Worm (Caenorhabditis elegans) whole organism, late embryonic: ENCODE data around the gene cpr-9.
A peak's percentile ranks its signal among the peaks of the same experiment; 100 is the strongest.

ENCODE experiments used
- F13H6.1 ChIP-seq: sonication (generic microtip); optimal IDR thresholded peaks from 2 replicates; lab custom pipeline; 2016; ENCODE audit warnings: missing genetic modification characterization, missing compliant biosample characterization
- K09A11.1 ChIP-seq: sonication (generic microtip); optimal IDR thresholded peaks from 2 replicates; lab custom pipeline; 2017; ENCODE audit warnings: antibody characterized with exemption, mild to moderate bottlenecking, missing genetic modification characterization, missing compliant biosample characterization; ENCODE audit not compliant: insufficient read depth
- T23F11.4 ChIP-seq: fragments of 200-800 bp; sonication (Bioruptor generic); optimal IDR thresholded peaks from 2 replicates; lab custom pipeline; 2018; ENCODE audit warnings: mild to moderate bottlenecking, missing genetic modification characterization, missing compliant biosample characterization
- Y22D7AL.16 ChIP-seq: sonication (generic microtip); optimal IDR thresholded peaks from 2 replicates; lab custom pipeline; 2016; ENCODE audit warnings: missing genetic modification characterization, missing compliant biosample characterization
- ahr-1 ChIP-seq: sonication (generic microtip); optimal IDR thresholded peaks from 2 replicates; lab custom pipeline; 2016; ENCODE audit warnings: missing genetic modification characterization, missing compliant biosample characterization
- ama-1 ChIP-seq: fragments of 150-350 bp; optimal IDR thresholded peaks from 2 replicates; lab custom pipeline; 2014
- ceh-2 ChIP-seq: sonication (generic microtip); optimal IDR thresholded peaks from 2 replicates; lab custom pipeline; 2016; ENCODE audit warnings: missing genotype, missing genetic modification characterization, missing compliant biosample characterization
- ceh-22 ChIP-seq: sonication (generic microtip); optimal IDR thresholded peaks from 2 replicates; lab custom pipeline; 2017; ENCODE audit warnings: missing biosample characterization, missing genetic modification characterization
- ceh-30 ChIP-seq: fragments of 150-350 bp; optimal IDR thresholded peaks from 2 replicates; lab custom pipeline; 2014; ENCODE audit warnings: missing biosample characterization, missing genetic modification characterization
- ceh-31 ChIP-seq: sonication (generic microtip); optimal IDR thresholded peaks from 2 replicates; lab custom pipeline; 2016; ENCODE audit warnings: missing genetic modification characterization, missing compliant biosample characterization
- ceh-34 ChIP-seq: sonication (generic microtip); optimal IDR thresholded peaks from 2 replicates; lab custom pipeline; 2016; ENCODE audit warnings: mild to moderate bottlenecking, missing genetic modification characterization, missing compliant biosample characterization
- ceh-6 ChIP-seq: fragments of 200-800 bp; sonication (Bioruptor generic); optimal IDR thresholded peaks from 2 replicates; lab custom pipeline; 2018; ENCODE audit warnings: mild to moderate bottlenecking, missing genetic modification characterization, missing compliant biosample characterization
- che-1 ChIP-seq: sonication (generic microtip); optimal IDR thresholded peaks from 2 replicates; lab custom pipeline; 2016; ENCODE audit warnings: mild to moderate bottlenecking, missing genetic modification characterization, missing compliant biosample characterization
- ets-4 ChIP-seq: sonication (generic microtip); optimal IDR thresholded peaks from 2 replicates; lab custom pipeline; 2016; ENCODE audit warnings: missing genetic modification characterization, missing compliant biosample characterization
- fkh-10 ChIP-seq: fragments of 150-350 bp; optimal IDR thresholded peaks from 2 replicates; lab custom pipeline; 2014; ENCODE audit warnings: missing biosample characterization, missing genetic modification reagents, missing genetic modification characterization
- gmeb-2 ChIP-seq: sonication (generic microtip); optimal IDR thresholded peaks from 2 replicates; lab custom pipeline; 2016; ENCODE audit warnings: missing genetic modification characterization, inconsistent platforms, missing compliant biosample characterization
- hlh-13 ChIP-seq: fragments of 200-800 bp; sonication (Bioruptor generic); optimal IDR thresholded peaks from 2 replicates; lab custom pipeline; 2018; ENCODE audit warnings: mild to moderate bottlenecking, missing genetic modification characterization, missing compliant biosample characterization
- hlh-15 ChIP-seq: sonication (generic microtip); optimal IDR thresholded peaks from 2 replicates; lab custom pipeline; 2016; ENCODE audit warnings: missing genetic modification characterization, missing compliant biosample characterization
- hlh-30 ChIP-seq: sonication (generic microtip); optimal IDR thresholded peaks from 2 replicates; lab custom pipeline; 2017; ENCODE audit warnings: antibody characterized with exemption, missing genetic modification characterization, missing compliant biosample characterization; ENCODE audit not compliant: insufficient read depth
- hlh-6 ChIP-seq: sonication (generic microtip); optimal IDR thresholded peaks from 2 replicates; lab custom pipeline; 2016; ENCODE audit warnings: missing genotype, missing genetic modification characterization, missing compliant biosample characterization
- hlh-8 ChIP-seq: sonication (generic microtip); optimal IDR thresholded peaks from 2 replicates; lab custom pipeline; 2016; ENCODE audit warnings: missing genotype, missing genetic modification characterization, missing compliant biosample characterization
- nfya-1 ChIP-seq: sonication (generic microtip); optimal IDR thresholded peaks from 2 replicates; lab custom pipeline; 2017; ENCODE audit warnings: missing genetic modification characterization, mild to moderate bottlenecking, missing compliant biosample characterization, antibody characterized with exemption, moderate library complexity
- nhr-11 ChIP-seq: fragments of 150-350 bp; optimal IDR thresholded peaks from 2 replicates; lab custom pipeline; 2014; ENCODE audit warnings: missing biosample characterization, missing genetic modification characterization
- pag-3 ChIP-seq: sonication (generic microtip); optimal IDR thresholded peaks from 2 replicates; lab custom pipeline; 2016; ENCODE audit warnings: missing compliant biosample characterization, missing genetic modification characterization, borderline replicate concordance
- pat-9 ChIP-seq: fragments of 200-800 bp; sonication (Bioruptor generic); optimal IDR thresholded peaks from 2 replicates; lab custom pipeline; 2018; ENCODE audit warnings: mild to moderate bottlenecking, missing genetic modification characterization, moderate library complexity, missing compliant biosample characterization
- pax-1 ChIP-seq: fragments of 150-350 bp; optimal IDR thresholded peaks from 2 replicates; lab custom pipeline; 2014; ENCODE audit warnings: missing biosample characterization, missing genetic modification characterization
- pha-2 ChIP-seq: sonication (generic microtip); optimal IDR thresholded peaks from 2 replicates; lab custom pipeline; 2017; ENCODE audit warnings: mild to moderate bottlenecking, missing genetic modification characterization, missing compliant biosample characterization
- pros-1 ChIP-seq: fragments of 150-350 bp; optimal IDR thresholded peaks from 2 replicates; lab custom pipeline; 2014; ENCODE audit warnings: missing biosample characterization, missing genetic modification reagents, missing genetic modification characterization
- rnt-1 ChIP-seq: sonication (generic microtip); optimal IDR thresholded peaks from 2 replicates; lab custom pipeline; 2016; ENCODE audit warnings: missing genetic modification characterization, missing compliant biosample characterization
- sdc-2 ChIP-seq: sonication (generic microtip); optimal IDR thresholded peaks from 2 replicates; lab custom pipeline; 2016; ENCODE audit warnings: missing genotype, missing genetic modification characterization, missing compliant biosample characterization
- sox-2 ChIP-seq: fragments of 200-800 bp; sonication (Bioruptor generic); IDR thresholded peaks from 2 replicates; pipeline ENCODE4 v1.3.6; 2022; ENCODE audit warnings: missing genetic modification reagents, missing genetic modification characterization, missing compliant biosample characterization
- syd-9 ChIP-seq: sonication (generic microtip); optimal IDR thresholded peaks from 2 replicates; lab custom pipeline; 2016; ENCODE audit warnings: mild to moderate bottlenecking, missing genetic modification characterization, moderate library complexity, missing compliant biosample characterization
- tbx-2 ChIP-seq: sonication (generic microtip); optimal IDR thresholded peaks from 2 replicates; lab custom pipeline; 2016; ENCODE audit warnings: missing genetic modification characterization, missing compliant biosample characterization
- ttx-3 ChIP-seq: sonication (generic microtip); optimal IDR thresholded peaks from 2 replicates; lab custom pipeline; 2016; ENCODE audit warnings: missing genetic modification reagents, missing genetic modification characterization, missing compliant biosample characterization
- unc-3 ChIP-seq, 2 experiments: fragments of 200-800 bp in 1 of 2; sonication (Bioruptor generic) in 1 of 2; sonication (generic microtip) in 1 of 2; conservative IDR thresholded peaks in 1 of 2; optimal IDR thresholded peaks in 1 of 2; 2 replicates each; pipeline versions ENCODE4 v1.3.6 to Lab custom; 2016 to 2022; ENCODE audit warnings: missing compliant biosample characterization in 2 of 2, missing genetic modification characterization in 2 of 2, missing genetic modification reagents in 1 of 2
- unc-42 ChIP-seq: sonication (generic microtip); optimal IDR thresholded peaks from 2 replicates; lab custom pipeline; 2016; ENCODE audit warnings: missing genotype, missing genetic modification characterization, missing compliant biosample characterization
- unc-86 ChIP-seq: sonication (generic microtip); optimal IDR thresholded peaks from 2 replicates; lab custom pipeline; 2016; ENCODE audit warnings: missing genetic modification characterization, missing compliant biosample characterization
- zip-5 ChIP-seq: sonication (generic microtip); optimal IDR thresholded peaks from 2 replicates; lab custom pipeline; 2016; ENCODE audit warnings: missing genetic modification characterization, missing compliant biosample characterization

Gene cpr-9

ce11 chrV:11990511-11991127, 12.2 kb upstream of the cpr-9 start:
- no peak for TF ChIP-seq ceh-31 (tag; lab: Kevin White, UChicago)
- TF ChIP-seq unc-42 (tag; lab: Kevin White, UChicago) = peak; percentile 55

ce11 chrV:11993706-11994345, 9.0 kb upstream of the cpr-9 start, which contains the start of the genes cyl-1 and C52E4.7:
TSS of gene cyl-1 (minus strand) at chrV:11993723.
TSS of gene C52E4.7 (plus strand) at chrV:11994295.
- TF ChIP-seq nhr-11 (tag; lab: Kevin White, UChicago) = no peak
- TF ChIP-seq hlh-13 (GFP tag; lab: Kevin White, UChicago) = no peak
- TF ChIP-seq gmeb-2 (tag; lab: Kevin White, UChicago) = no peak
- TF ChIP-seq unc-42 (tag; lab: Kevin White, UChicago) = no peak
- peak; percentile 1 for TF ChIP-seq sdc-2 (tag; lab: Kevin White, UChicago)
- no peak for TF ChIP-seq syd-9 (tag; lab: Kevin White, UChicago)
- no peak for TF ChIP-seq Y22D7AL.16
- TF ChIP-seq ahr-1 = no peak
- TF ChIP-seq pha-2 (tag; lab: Kevin White, UChicago) = no peak
- peak; percentile 17 for TF ChIP-seq tbx-2
- TF ChIP-seq zip-5 (tag; lab: Kevin White, UChicago) = no peak
- no peak for TF ChIP-seq ceh-2 (tag; lab: Kevin White, UChicago)
- TF ChIP-seq ceh-31 (tag; lab: Kevin White, UChicago) = peak; percentile 5
- TF ChIP-seq hlh-8 (tag; lab: Kevin White, UChicago) = no peak
- TF ChIP-seq hlh-30 (tag; lab: Kevin White, UChicago) = no peak
- no peak for TF ChIP-seq unc-86 (tag; lab: Kevin White, UChicago)
- TF ChIP-seq ceh-34 (tag; lab: Kevin White, UChicago) = peak; percentile 9
- TF ChIP-seq pax-1 (tag; lab: Kevin White, UChicago) = no peak
- no peak for TF ChIP-seq pros-1 (tag; lab: Kevin White, UChicago)
- TF ChIP-seq nfya-1 (tag; lab: Kevin White, UChicago) = peak; percentile 32
- TF ChIP-seq sox-2 (GFP tag; lab: Robert Waterston, UW) = no peak
- TF ChIP-seq ets-4 (tag; lab: Kevin White, UChicago) = no peak
- no peak for TF ChIP-seq K09A11.1 (tag; lab: Kevin White, UChicago)
- no peak for TF ChIP-seq che-1 (tag; lab: Kevin White, UChicago)
- TF ChIP-seq hlh-15 = no peak
- TF ChIP-seq unc-3 (GFP tag; conservative IDR thresholded peaks at IDR 0.05; lab: Robert Waterston, UW) = no peak
- no peak for TF ChIP-seq unc-3 (tag; optimal IDR thresholded peaks at IDR 0.05; lab: Kevin White, UChicago)
- no peak for TF ChIP-seq ama-1
- no peak for TF ChIP-seq ceh-30
- no peak for TF ChIP-seq ceh-6 (GFP tag; lab: Kevin White, UChicago)
- no peak for TF ChIP-seq fkh-10 (GFP tag; lab: Kevin White, UChicago)
- no peak for TF ChIP-seq F13H6.1 (tag; lab: Kevin White, UChicago)
- no peak for TF ChIP-seq pag-3

ce11 chrV:11995862-11996261, 7.0 kb upstream of the cpr-9 start, which contains the start of gene C52E4.12:
TSS of gene C52E4.12 (plus strand) at chrV:11996162.
- TF ChIP-seq hlh-6 (tag; lab: Kevin White, UChicago) = no peak
- TF ChIP-seq ceh-22 = no peak
- TF ChIP-seq ttx-3 (tag; lab: Kevin White, UChicago) = no peak
- TF ChIP-seq che-1 (tag; lab: Kevin White, UChicago) = no peak
- TF ChIP-seq rnt-1 = no peak
- no peak for TF ChIP-seq K09A11.1 (tag; lab: Kevin White, UChicago)
- TF ChIP-seq pat-9 (tag; lab: Kevin White, UChicago) = no peak
- TF ChIP-seq T23F11.4 = no peak
